Worm (Caenorhabditis elegans) whole organism, L1 larva: Measurements from ENCODE around the gene tkr-2.

Experiments
- C04F5.9 ChIP-seq: sonication (generic microtip); optimal IDR thresholded peaks from 2 replicates; lab custom pipeline; 2016; ENCODE audit warnings: missing genetic modification characterization, missing compliant biosample characterization
- C16A3.4 ChIP-seq: fragments of 150-350 bp; optimal IDR thresholded peaks from 2 replicates; lab custom pipeline; 2014; ENCODE audit warnings: missing biosample characterization, missing genetic modification characterization
- C34B4.2 ChIP-seq: sonication (generic microtip); optimal IDR thresholded peaks from 2 replicates; lab custom pipeline; 2017; ENCODE audit warnings: mild to moderate bottlenecking, missing genetic modification characterization, missing compliant biosample characterization
- F16B12.6 ChIP-seq: fragments of 150-350 bp; optimal IDR thresholded peaks from 2 replicates; lab custom pipeline; 2014; ENCODE audit warnings: missing biosample characterization, missing genetic modification characterization
- alr-1 ChIP-seq: fragments of 200-800 bp; sonication (Bioruptor generic); optimal IDR thresholded peaks from 2 replicates; lab custom pipeline; 2018; ENCODE audit warnings: borderline replicate concordance, mild to moderate bottlenecking, missing genetic modification characterization, missing compliant biosample characterization
- aly-2 ChIP-seq: fragments of 150-350 bp; optimal IDR thresholded peaks from 2 replicates; lab custom pipeline; 2014; ENCODE audit warnings: missing biosample characterization, missing genetic modification characterization
- ceh-8 ChIP-seq: fragments of 200-800 bp; sonication (Bioruptor generic); optimal IDR thresholded peaks from 2 replicates; lab custom pipeline; 2018; ENCODE audit warnings: mild to moderate bottlenecking, missing genetic modification characterization, moderate library complexity, missing compliant biosample characterization
- ceh-90 ChIP-seq: sonication (generic microtip); optimal IDR thresholded peaks from 2 replicates; lab custom pipeline; 2016; ENCODE audit warnings: missing genetic modification characterization, missing compliant biosample characterization
- dpl-1 ChIP-seq, 3 experiments: fragments of 150-350 bp in 2 of 3; sonication (generic microtip) in 1 of 3; optimal IDR thresholded peaks; 2 replicates each; lab custom pipeline; 2014 to 2017; ENCODE audit warnings: missing biosample characterization in 3 of 3, missing genetic modification characterization in 3 of 3, missing genetic modification reagents in 3 of 3
- dsc-1 ChIP-seq: sonication (generic microtip); optimal IDR thresholded peaks from 2 replicates; lab custom pipeline; 2016; ENCODE audit warnings: mild to moderate bottlenecking, missing genetic modification characterization, missing compliant biosample characterization
- efl-1 ChIP-seq, 4 experiments: fragments of 150-350 bp; optimal IDR thresholded peaks in 3 of 4; peaks in 1 of 4; 1 replicate in 1 of 4; 2 replicates in 3 of 4; lab custom pipeline; 2014; ENCODE audit warnings: missing biosample characterization in 2 of 4, missing genetic modification characterization in 2 of 4, missing genetic modification reagents in 2 of 4
- elt-2 ChIP-seq: sonication (generic microtip); optimal IDR thresholded peaks from 2 replicates; lab custom pipeline; 2016; ENCODE audit warnings: missing genetic modification characterization, mild to moderate bottlenecking, inconsistent platforms, missing compliant biosample characterization, missing genetic modification reagents
- fkh-10 ChIP-seq: sonication (generic microtip); optimal IDR thresholded peaks from 2 replicates; lab custom pipeline; 2017; ENCODE audit warnings: missing biosample characterization, missing genetic modification reagents, missing genetic modification characterization
- grh-1 ChIP-seq: fragments of 200-800 bp; sonication (Bioruptor generic); IDR thresholded peaks from 2 replicates; pipeline ENCODE4 v1.3.6; 2022; ENCODE audit warnings: missing genetic modification reagents, missing genetic modification characterization, missing compliant biosample characterization
- hlh-17 ChIP-seq: fragments of 200-800 bp; sonication (Bioruptor generic); optimal IDR thresholded peaks from 2 replicates; lab custom pipeline; 2018; ENCODE audit warnings: missing genetic modification characterization, mild to moderate bottlenecking, missing compliant biosample characterization, moderate library complexity, borderline replicate concordance
- hlh-4 ChIP-seq: sonication (generic microtip); optimal IDR thresholded peaks from 2 replicates; lab custom pipeline; 2016; ENCODE audit warnings: mild to moderate bottlenecking, missing genetic modification characterization, missing compliant biosample characterization
- hpl-2 ChIP-seq: fragments of 150-350 bp; optimal IDR thresholded peaks from 2 replicates; lab custom pipeline; 2014; ENCODE audit warnings: missing biosample characterization, missing genetic modification reagents, missing genetic modification characterization
- irx-1 ChIP-seq: sonication (generic microtip); optimal IDR thresholded peaks from 2 replicates; lab custom pipeline; 2016; ENCODE audit warnings: missing genetic modification characterization, missing compliant biosample characterization
- isw-1 ChIP-seq: fragments of 200-800 bp; sonication (Bioruptor generic); IDR thresholded peaks from 2 replicates; pipeline ENCODE4 v1.3.6; 2022; ENCODE audit warnings: missing genetic modification characterization, missing compliant biosample characterization
- jun-1 ChIP-seq: fragments of 150-350 bp; optimal IDR thresholded peaks from 2 replicates; lab custom pipeline; 2014; ENCODE audit warnings: missing biosample characterization, missing genetic modification reagents, missing genetic modification characterization
- lin-15B ChIP-seq: fragments of 150-350 bp; sonication (generic microtip); optimal IDR thresholded peaks from 3 replicates; lab custom pipeline; 2014; ENCODE audit warnings: missing biosample characterization, missing genetic modification characterization
- lin-35 ChIP-seq, 2 experiments: fragments of 150-350 bp; optimal IDR thresholded peaks; 2 replicates each; lab custom pipeline; 2014; ENCODE audit warnings: missing biosample characterization in 2 of 2, missing genetic modification characterization in 2 of 2, missing genetic modification reagents in 2 of 2
- lin-39 ChIP-seq: fragments of 150-350 bp; optimal IDR thresholded peaks from 2 replicates; lab custom pipeline; 2014; ENCODE audit warnings: missing biosample characterization, missing genetic modification reagents, missing genetic modification characterization
- lsy-2 ChIP-seq, 2 experiments: fragments of 150-350 bp; optimal IDR thresholded peaks; 2 replicates each; lab custom pipeline; 2014; ENCODE audit warnings: missing biosample characterization in 2 of 2, missing genetic modification characterization in 2 of 2
- mdl-1 ChIP-seq, 2 experiments: fragments of 150-350 bp; optimal IDR thresholded peaks; 2 replicates each; lab custom pipeline; 2014 to 2017; ENCODE audit warnings: missing biosample characterization in 2 of 2, missing genetic modification characterization in 2 of 2, inconsistent platforms in 1 of 2
- mep-1 ChIP-seq: fragments of 150-350 bp; optimal IDR thresholded peaks from 2 replicates; lab custom pipeline; 2014; ENCODE audit warnings: missing biosample characterization, missing genetic modification characterization
- nhr-19 ChIP-seq: fragments of 200-800 bp; sonication (Bioruptor generic); conservative IDR thresholded peaks from 2 replicates; pipeline ENCODE4 v1.3.6; 2022; ENCODE audit warnings: missing genetic modification characterization, missing compliant biosample characterization
- nhr-20 ChIP-seq: sonication (generic microtip); optimal IDR thresholded peaks from 2 replicates; lab custom pipeline; 2016; ENCODE audit warnings: mild to moderate bottlenecking, missing genetic modification characterization, missing compliant biosample characterization
- nhr-28 ChIP-seq: fragments of 150-350 bp; optimal IDR thresholded peaks from 2 replicates; lab custom pipeline; 2014; ENCODE audit warnings: missing biosample characterization, missing genetic modification characterization
- nhr-47 ChIP-seq: sonication (generic microtip); optimal IDR thresholded peaks from 2 replicates; lab custom pipeline; 2016; ENCODE audit warnings: mild to moderate bottlenecking, missing genetic modification characterization, moderate library complexity, missing compliant biosample characterization
- nhr-71 ChIP-seq: sonication (generic microtip); optimal IDR thresholded peaks from 2 replicates; lab custom pipeline; 2016; ENCODE audit warnings: mild to moderate bottlenecking, missing genetic modification characterization, moderate library complexity, missing compliant biosample characterization
- nhr-76 ChIP-seq: sonication (generic microtip); optimal IDR thresholded peaks from 2 replicates; lab custom pipeline; 2017; ENCODE audit warnings: missing biosample characterization, missing genetic modification characterization
- nhr-77 ChIP-seq: fragments of 150-350 bp; optimal IDR thresholded peaks from 2 replicates; lab custom pipeline; 2014; ENCODE audit warnings: missing biosample characterization, missing genetic modification characterization
- nhr-84 ChIP-seq: sonication (generic microtip); optimal IDR thresholded peaks from 2 replicates; lab custom pipeline; 2017; ENCODE audit warnings: missing biosample characterization, missing genetic modification characterization
- nhr-85 ChIP-seq: sonication (generic microtip); peaks from one replicate; lab custom pipeline; 2016; ENCODE audit warnings: missing genetic modification characterization, inconsistent platforms, missing compliant biosample characterization
- nhr-90 ChIP-seq: sonication (generic microtip); optimal IDR thresholded peaks from 2 replicates; lab custom pipeline; 2016; ENCODE audit warnings: mild to moderate bottlenecking, missing genetic modification characterization, missing compliant biosample characterization; ENCODE audit not compliant: poor library complexity
- rnt-1 ChIP-seq: sonication (generic microtip); optimal IDR thresholded peaks from 2 replicates; lab custom pipeline; 2016; ENCODE audit warnings: mild to moderate bottlenecking, missing genetic modification characterization, moderate library complexity, missing compliant biosample characterization
- skn-1 ChIP-seq: fragments of 150-350 bp; optimal IDR thresholded peaks from 2 replicates; lab custom pipeline; 2014; ENCODE audit warnings: missing biosample characterization, missing genetic modification characterization
- snpc-4 ChIP-seq: fragments of 150-350 bp; optimal IDR thresholded peaks from 2 replicates; lab custom pipeline; 2014; ENCODE audit warnings: missing biosample characterization, missing genetic modification characterization
- snu-23 ChIP-seq: sonication (generic microtip); optimal IDR thresholded peaks from 2 replicates; lab custom pipeline; 2016; ENCODE audit warnings: missing genetic modification characterization, missing compliant biosample characterization
- sup-37 ChIP-seq: fragments of 200-800 bp; sonication (Bioruptor generic); optimal IDR thresholded peaks from 2 replicates; lab custom pipeline; 2018; ENCODE audit warnings: mild to moderate bottlenecking, missing genetic modification characterization, missing compliant biosample characterization
- swsn-7 ChIP-seq: sonication (generic microtip); optimal IDR thresholded peaks from 2 replicates; lab custom pipeline; 2016; ENCODE audit warnings: missing genetic modification characterization, missing compliant biosample characterization
- tbx-2 ChIP-seq: sonication (generic microtip); optimal IDR thresholded peaks from 2 replicates; lab custom pipeline; 2016; ENCODE audit warnings: missing genetic modification characterization, missing compliant biosample characterization
- tlp-1 ChIP-seq: fragments of 150-350 bp; optimal IDR thresholded peaks from 2 replicates; lab custom pipeline; 2014; ENCODE audit warnings: missing biosample characterization, missing genetic modification characterization
- unc-130 ChIP-seq: fragments of 150-350 bp; optimal IDR thresholded peaks from 2 replicates; lab custom pipeline; 2017; ENCODE audit warnings: missing biosample characterization, missing genetic modification characterization, inconsistent platforms
- unc-86 ChIP-seq: sonication (generic microtip); optimal IDR thresholded peaks from 2 replicates; lab custom pipeline; 2016; ENCODE audit warnings: missing genetic modification characterization, missing compliant biosample characterization
- xbp-1 ChIP-seq: sonication (generic microtip); optimal IDR thresholded peaks from 2 replicates; lab custom pipeline; 2016; ENCODE audit warnings: missing genetic modification characterization, missing compliant biosample characterization
- ztf-4 ChIP-seq: fragments of 150-350 bp; optimal IDR thresholded peaks from 2 replicates; lab custom pipeline; 2014; ENCODE audit warnings: missing biosample characterization, missing genetic modification characterization

tkr-2 gene

ce11 chrIV:6201769-6202168 lies at the start of gene tkr-2:
Gene tkr-2, plus strand, starts transcription at chrIV:6202069.
- no peak for TF ChIP-seq nhr-76 (tag; lab: Kevin White, UChicago)
- TF ChIP-seq dpl-1 (GFP tag; optimal IDR thresholded peaks at IDR 0.05; lab: Kevin White, UChicago), result no peak
- peak; percentile 11 for TF ChIP-seq hlh-4 (tag; lab: Kevin White, UChicago)

- TF ChIP-seq hlh-17 (GFP tag; lab: Kevin White, UChicago) (no peak), nhr-20 (tag; lab: Kevin White, UChicago) (no peak), skn-1 (tag; lab: Kevin White, UChicago) (no peak), lin-39 (tag; lab: Kevin White, UChicago) (no peak), tlp-1 (tag; lab: Kevin White, UChicago) (no peak), sup-37 (GFP tag; lab: Kevin White, UChicago) (no peak), isw-1 (GFP tag; lab: Robert Waterston, UW) (no peak), ceh-8 (GFP tag; lab: Kevin White, UChicago) (no peak), fkh-10 (no peak), nhr-85 (no peak), jun-1 (tag; lab: Kevin White, UChicago) (no peak), C34B4.2 (tag; lab: Kevin White, UChicago) (no peak), ztf-4 (tag; lab: Kevin White, UChicago) (no peak), C04F5.9 (tag; lab: Kevin White, UChicago) (no peak), aly-2 (no peak), nhr-77 (tag; lab: Kevin White, UChicago) (no peak), grh-1 (GFP tag; lab: Robert Waterston, UW) (no peak), nhr-28 (tag; lab: Kevin White, UChicago) (no peak)
- TF ChIP-seq, all 84 proteins: peak for 0
Measured at ce11 chrIV:6155296-6155695, 46.6 kb upstream of the tkr-2 start, which contains the start of gene C11D2.7. Gene C11D2.7, minus strand, starts transcription at chrIV:6155396.

- TF ChIP-seq dpl-1 (GFP tag; optimal IDR thresholded peaks at IDR 0.05; lab: Kevin White, UChicago) (peak; percentile 29 to 74 (median 66)), xbp-1 (peak; percentile 49), mep-1 (peak; percentile 50), tbx-2 (tag; lab: Kevin White, UChicago) (peak; percentile 55), snpc-4 (tag; lab: Kevin White, UChicago) (peak; percentile 55), unc-86 (tag; lab: Kevin White, UChicago) (peak; percentile 5), elt-2 (tag; lab: Kevin White, UChicago) (no peak), hpl-2 (GFP tag; lab: Kevin White, UChicago) (no peak), alr-1 (tag; lab: Kevin White, UChicago) (no peak), nhr-20 (tag; lab: Kevin White, UChicago) (peak; percentile 57), unc-130 (tag; lab: Kevin White, UChicago) (peak; percentile 20), F16B12.6 (tag; lab: Kevin White, UChicago) (peak; percentile 89), nhr-47 (peak; percentile 69), nhr-84 (tag; lab: Kevin White, UChicago) (no peak), lin-15B (tag; lab: Kevin White, UChicago) (no peak), jun-1 (tag; lab: Kevin White, UChicago) (no peak), efl-1 (optimal IDR thresholded peaks at IDR 0.05; lab: Kevin White, UChicago) (peak; percentile 61 to 74), efl-1 (GFP tag; optimal IDR thresholded peaks at IDR 0.05 in 1 of 2; lab: Kevin White, UChicago) (peak; percentile 64 to 93), rnt-1 (tag; lab: Kevin White, UChicago) (peak; percentile 56), skn-1 (tag; lab: Kevin White, UChicago) (peak; percentile 5), irx-1 (tag; lab: Kevin White, UChicago) (peak; percentile 48), ceh-90 (no peak), nhr-90 (tag; lab: Kevin White, UChicago) (peak; percentile 37), C34B4.2 (tag; lab: Kevin White, UChicago) (no peak), swsn-7 (tag; lab: Kevin White, UChicago) (peak; percentile 57), nhr-71 (tag; lab: Kevin White, UChicago) (peak; percentile 71), snu-23 (GFP tag; lab: Kevin White, UChicago) (peak; percentile 73), lsy-2 (tag; optimal IDR thresholded peaks at IDR 0.05; lab: Kevin White, UChicago) (peak; percentile 59 to 70), nhr-19 (GFP tag; lab: Robert Waterston, UW) (peak; percentile 51; the same call in 1 of the 2 replicates), mdl-1 (tag; optimal IDR thresholded peaks at IDR 0.05; lab: Kevin White, UChicago) (peak in 1 of 2 experiments; percentile 73), lin-35 (GFP tag; optimal IDR thresholded peaks at IDR 0.05; lab: Kevin White, UChicago) (peak; percentile 36 to 72), C16A3.4 (tag; lab: Kevin White, UChicago) (peak; percentile 26), dsc-1 (tag; lab: Kevin White, UChicago) (peak; percentile 75), grh-1 (GFP tag; lab: Robert Waterston, UW) (peak; percentile 52)
Measured at ce11 chrIV:6156833-6157232, 45.0 kb upstream of the tkr-2 start, which contains the start of gene C11D2.4. Gene C11D2.4, minus strand, starts transcription at chrIV:6156960.
